Worm (Caenorhabditis elegans) whole organism, late embryonic: ENCODE measurements around the gene srh-92.

Source experiments
- T23F11.4 ChIP-seq: fragments of 200-800 bp; sonication (Bioruptor generic); optimal IDR thresholded peaks from 2 replicates; lab custom pipeline; 2018; ENCODE audit warnings: mild to moderate bottlenecking, missing genetic modification characterization, missing compliant biosample characterization
- ceh-31 ChIP-seq: sonication (generic microtip); optimal IDR thresholded peaks from 2 replicates; lab custom pipeline; 2016; ENCODE audit warnings: missing genetic modification characterization, missing compliant biosample characterization
- ceh-9 ChIP-seq: sonication (generic microtip); optimal IDR thresholded peaks from 2 replicates; lab custom pipeline; 2016; ENCODE audit warnings: mild to moderate bottlenecking, missing genetic modification characterization, inconsistent platforms, missing compliant biosample characterization
- fkh-10 ChIP-seq: fragments of 150-350 bp; optimal IDR thresholded peaks from 2 replicates; lab custom pipeline; 2014; ENCODE audit warnings: missing biosample characterization, missing genetic modification reagents, missing genetic modification characterization
- hlh-8 ChIP-seq: sonication (generic microtip); optimal IDR thresholded peaks from 2 replicates; lab custom pipeline; 2016; ENCODE audit warnings: missing genotype, missing genetic modification characterization, missing compliant biosample characterization
- pha-4 ChIP-seq: fragments of 150-350 bp; optimal IDR thresholded peaks from 2 replicates; lab custom pipeline; 2018; ENCODE audit warnings: missing biosample characterization, missing genetic modification reagents, missing genetic modification characterization
- pqm-1 ChIP-seq: sonication (generic microtip); optimal IDR thresholded peaks from 2 replicates; lab custom pipeline; 2016; ENCODE audit warnings: missing genetic modification characterization, missing compliant biosample characterization
- ztf-16 ChIP-seq: sonication (generic microtip); optimal IDR thresholded peaks from 2 replicates; lab custom pipeline; 2017; ENCODE audit warnings: missing genetic modification characterization, missing compliant biosample characterization

DNA sequence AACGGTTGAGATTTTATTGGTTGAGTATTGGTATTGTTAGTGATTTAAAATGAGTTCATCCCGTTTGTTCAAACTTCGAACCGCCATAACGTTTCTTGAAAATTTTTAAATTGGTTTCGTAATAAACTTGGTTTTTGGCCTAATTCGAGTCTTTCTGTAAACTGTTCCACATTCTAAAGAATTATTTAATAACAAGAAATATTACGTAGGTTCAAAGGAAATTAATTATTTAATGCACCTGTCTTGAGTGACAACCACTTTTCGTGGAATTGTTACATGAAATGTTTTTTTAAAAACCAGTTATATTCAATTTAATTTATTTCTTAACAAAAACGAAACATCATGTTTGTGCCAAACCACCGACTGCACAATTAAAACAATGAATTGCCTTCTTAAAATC lies 40.4 kb upstream of the srh-92 start:
- no peak for TF ChIP-seq pqm-1 (tag; lab: Kevin White, UChicago)
- TF ChIP-seq fkh-10 (GFP tag; lab: Kevin White, UChicago), result no peak
- no peak for TF ChIP-seq pha-4 (tag; lab: Kevin White, UChicago)
- TF ChIP-seq hlh-8, result no peak
- TF ChIP-seq ceh-9 (tag; lab: Kevin White, UChicago), result no peak
- no peak for TF ChIP-seq ztf-16 (tag; lab: Kevin White, UChicago)
- no peak for TF ChIP-seq ceh-31 (tag; lab: Kevin White, UChicago)
- no peak for TF ChIP-seq T23F11.4 (GFP tag; lab: Kevin White, UChicago)
